Fruit fly (Drosophila melanogaster) whole organism, prepupa: ENCODE measurements around the gene Npc2e.

Experiments
- CG10631 ChIP-seq: fragments of 200-800 bp; sonication (Bioruptor generic); optimal IDR thresholded peaks from 2 replicates; lab custom pipeline; 2016; ENCODE audit warnings: missing biosample characterization, missing genetic modification characterization
- CG11294 ChIP-seq: fragments of 200-800 bp; sonication (Bioruptor generic); IDR thresholded peaks from 2 replicates; pipeline ENCODE4 v1.3.6; 2022; ENCODE audit warnings: missing biosample characterization, missing genetic modification characterization
- CG11762 ChIP-seq: fragments of 200-800 bp; sonication (Bioruptor generic); optimal IDR thresholded peaks from 3 replicates; lab custom pipeline; 2016; ENCODE audit warnings: missing biosample characterization, missing genetic modification characterization; ENCODE audit not compliant: insufficient read depth
- CG11902 ChIP-seq: fragments of 200-800 bp; sonication (Bioruptor generic); optimal IDR thresholded peaks from 3 replicates; lab custom pipeline; 2016; ENCODE audit warnings: missing biosample characterization, missing genetic modification characterization
- CG15336 ChIP-seq: fragments of 200-800 bp; sonication (Bioruptor generic); IDR thresholded peaks from 2 replicates; pipeline ENCODE4 v1.3.6; 2022; ENCODE audit warnings: missing biosample characterization, missing genetic modification characterization
- CG1621 ChIP-seq: fragments of 200-800 bp; sonication (Bioruptor generic); optimal IDR thresholded peaks from 3 replicates; lab custom pipeline; 2018; ENCODE audit warnings: missing biosample characterization, mild to moderate bottlenecking, missing genetic modification characterization
- CG3032 ChIP-seq: fragments of 200-800 bp; optimal IDR thresholded peaks from 2 replicates; lab custom pipeline; 2019; ENCODE audit warnings: missing biosample characterization, mild to moderate bottlenecking, missing genetic modification characterization, moderate library complexity
- CG31627 ChIP-seq: fragments of 200-800 bp; sonication (Bioruptor generic); optimal IDR thresholded peaks from 3 replicates; lab custom pipeline; 2016; ENCODE audit warnings: missing biosample characterization, missing genetic modification characterization
- CG32006 ChIP-seq: fragments of 200-800 bp; sonication (Bioruptor generic); optimal IDR thresholded peaks from 3 replicates; lab custom pipeline; 2017; ENCODE audit warnings: missing biosample characterization, mild to moderate bottlenecking, missing genetic modification characterization
- CG34406 ChIP-seq: fragments of 200-800 bp; sonication (Bioruptor generic); optimal IDR thresholded peaks from 3 replicates; lab custom pipeline; 2016; ENCODE audit warnings: missing biosample characterization, missing genetic modification characterization
- CG3919 ChIP-seq: fragments of 200-800 bp; sonication (Bioruptor generic); optimal IDR thresholded peaks from 3 replicates; lab custom pipeline; 2016; ENCODE audit warnings: missing biosample characterization, missing genetic modification characterization
- CG4318 ChIP-seq: fragments of 200-800 bp; sonication (Bioruptor generic); optimal IDR thresholded peaks from 3 replicates; lab custom pipeline; 2017; ENCODE audit warnings: missing biosample characterization, mild to moderate bottlenecking, missing genetic modification characterization
- CG6163 ChIP-seq: fragments of 200-800 bp; sonication (Bioruptor generic); IDR thresholded peaks from 3 replicates; pipeline ENCODE4 v1.3.6; 2022; ENCODE audit warnings: missing biosample characterization, missing genetic modification characterization
- CG6276 ChIP-seq: fragments of 200-800 bp; sonication (Bioruptor generic); optimal IDR thresholded peaks from 2 replicates; lab custom pipeline; 2017; ENCODE audit warnings: missing biosample characterization, mild to moderate bottlenecking, missing genetic modification characterization
- CG6854 ChIP-seq: fragments of 200-800 bp; sonication (Bioruptor generic); optimal IDR thresholded peaks from 2 replicates; lab custom pipeline; 2017; ENCODE audit warnings: missing biosample characterization, mild to moderate bottlenecking, missing genetic modification characterization
- CG8119 ChIP-seq: fragments of 200-800 bp; sonication (Bioruptor generic); IDR thresholded peaks from 3 replicates; pipeline ENCODE4 v1.3.6; 2022; ENCODE audit warnings: missing biosample characterization, missing genetic modification characterization
- CG8319 ChIP-seq: fragments of 200-800 bp; sonication (Bioruptor generic); optimal IDR thresholded peaks from 3 replicates; lab custom pipeline; 2016; ENCODE audit warnings: missing biosample characterization, missing genetic modification characterization
- CG8632 ChIP-seq: fragments of 200-800 bp; sonication (Bioruptor generic); optimal IDR thresholded peaks from 3 replicates; lab custom pipeline; 2016; ENCODE audit warnings: missing biosample characterization, missing genetic modification characterization
- CG9139 ChIP-seq: fragments of 200-800 bp; sonication (Bioruptor generic); optimal IDR thresholded peaks from 3 replicates; lab custom pipeline; 2017; ENCODE audit warnings: missing biosample characterization, mild to moderate bottlenecking, missing genetic modification characterization
- Eip75B ChIP-seq: fragments of 200-800 bp; sonication (Bioruptor generic); optimal IDR thresholded peaks from 3 replicates; lab custom pipeline; 2016; ENCODE audit warnings: missing biosample characterization, missing genetic modification characterization
- Eip78C ChIP-seq: fragments of 200-800 bp; sonication (Bioruptor generic); peaks from one replicate; lab custom pipeline; 2016; ENCODE audit warnings: missing biosample characterization, missing genetic modification characterization
- Ets21C ChIP-seq: fragments of 200-800 bp; sonication (Bioruptor generic); optimal IDR thresholded peaks from 3 replicates; lab custom pipeline; 2016; ENCODE audit warnings: missing biosample characterization, missing genetic modification characterization
- Gug ChIP-seq: fragments of 200-800 bp; sonication (Bioruptor generic); IDR thresholded peaks from 2 replicates; pipeline ENCODE4 v1.3.6; 2022; ENCODE audit warnings: missing biosample characterization, missing genetic modification characterization
- Hr38 ChIP-seq: sonication (Bioruptor generic); optimal IDR thresholded peaks from 2 replicates; lab custom pipeline; 2016; ENCODE audit warnings: missing biosample characterization, missing genetic modification characterization
- Hr4 ChIP-seq: fragments of 200-800 bp; sonication (Bioruptor generic); optimal IDR thresholded peaks from 3 replicates; lab custom pipeline; 2016; ENCODE audit warnings: missing biosample characterization, missing genetic modification characterization
- Met ChIP-seq: fragments of 200-800 bp; sonication (Bioruptor generic); optimal IDR thresholded peaks from 3 replicates; lab custom pipeline; 2016; ENCODE audit warnings: missing biosample characterization, missing genetic modification characterization
- OdsH ChIP-seq: fragments of 200-800 bp; sonication (Bioruptor generic); optimal IDR thresholded peaks from 3 replicates; lab custom pipeline; 2016; ENCODE audit warnings: missing biosample characterization, missing genetic modification characterization
- Sox102F ChIP-seq: fragments of 200-800 bp; sonication (Bioruptor generic); optimal IDR thresholded peaks from 2 replicates; lab custom pipeline; 2016; ENCODE audit warnings: missing biosample characterization, mild to moderate bottlenecking, missing genetic modification characterization
- Sox14 ChIP-seq: fragments of 200-800 bp; sonication (Bioruptor generic); optimal IDR thresholded peaks from 3 replicates; lab custom pipeline; 2016; ENCODE audit warnings: missing biosample characterization, missing genetic modification characterization
- Sox15 ChIP-seq: fragments of 200-800 bp; sonication (Bioruptor generic); optimal IDR thresholded peaks from 3 replicates; lab custom pipeline; 2016; ENCODE audit warnings: missing biosample characterization, missing genetic modification characterization
- dac ChIP-seq: fragments of 200-800 bp; sonication (Bioruptor generic); optimal IDR thresholded peaks from 2 replicates; lab custom pipeline; 2017; ENCODE audit warnings: missing biosample characterization, mild to moderate bottlenecking, missing genetic modification characterization
- dsx ChIP-seq: fragments of 200-800 bp; optimal IDR thresholded peaks from 3 replicates; lab custom pipeline; 2019; ENCODE audit warnings: missing biosample characterization, mild to moderate bottlenecking, missing genetic modification characterization, moderate library complexity; ENCODE audit not compliant: poor library complexity, severe bottlenecking
- eg ChIP-seq: fragments of 200-800 bp; sonication (Bioruptor generic); IDR thresholded peaks from 3 replicates; pipeline ENCODE4 v1.3.6; 2022; ENCODE audit warnings: missing biosample characterization, missing genetic modification characterization
- fd85E ChIP-seq: fragments of 200-800 bp; sonication (Bioruptor generic); optimal IDR thresholded peaks from 3 replicates; lab custom pipeline; 2016; ENCODE audit warnings: missing biosample characterization, missing genetic modification characterization
- lz ChIP-seq: fragments of 200-800 bp; sonication (Bioruptor generic); optimal IDR thresholded peaks from 3 replicates; lab custom pipeline; 2016; ENCODE audit warnings: missing biosample characterization, missing genetic modification characterization
- net ChIP-seq: fragments of 200-800 bp; sonication (Bioruptor generic); optimal IDR thresholded peaks from 3 replicates; lab custom pipeline; 2016; ENCODE audit warnings: missing biosample characterization, missing genetic modification characterization
- pdm3 ChIP-seq: fragments of 200-800 bp; sonication (Bioruptor generic); optimal IDR thresholded peaks from 3 replicates; lab custom pipeline; 2016; ENCODE audit warnings: missing biosample characterization, missing genetic modification characterization
- ss ChIP-seq, 2 experiments: fragments of 200-800 bp; sonication (Bioruptor generic); optimal IDR thresholded peaks; 2 replicates in 1 of 2; 3 replicates in 1 of 2; lab custom pipeline; 2017 to 2018; ENCODE audit warnings: mild to moderate bottlenecking in 2 of 2, missing biosample characterization in 2 of 2, missing genetic modification characterization in 2 of 2, moderate library complexity in 1 of 2
- svp ChIP-seq: fragments of 200-800 bp; sonication (Bioruptor generic); peaks from one replicate; lab custom pipeline; 2016; ENCODE audit warnings: missing biosample characterization, missing genetic modification characterization
- topi ChIP-seq: fragments of 200-800 bp; sonication (Bioruptor generic); optimal IDR thresholded peaks from 3 replicates; lab custom pipeline; 2016; ENCODE audit warnings: missing biosample characterization, missing genetic modification characterization

Gene Npc2e

dm6 chr3R:10028378-10028777, 24.8 kb upstream of the Npc2e start:
- TF ChIP-seq pdm3: no peak
- TF ChIP-seq OdsH: peak; percentile 8
- TF ChIP-seq Sox15 (GFP tag; lab: Kevin White, UChicago): no peak
- no peak for TF ChIP-seq CG11902
- no peak for TF ChIP-seq CG9139 (GFP tag; lab: Kevin White, UChicago)
- no peak for TF ChIP-seq CG6854 (GFP tag; lab: Kevin White, UChicago)
- peak; percentile 59 for TF ChIP-seq CG32006 (GFP tag; lab: Kevin White, UChicago)
- TF ChIP-seq Hr4 (GFP tag; lab: Kevin White, UChicago): peak; percentile 54
- peak; percentile 68 for TF ChIP-seq CG15336
- TF ChIP-seq CG10631 (GFP tag; lab: Kevin White, UChicago): no peak
- TF ChIP-seq Eip78C (GFP tag; lab: Kevin White, UChicago): peak; percentile 23
- peak; percentile 42; the same call in 1 of the 3 replicates for TF ChIP-seq eg (GFP tag; lab: Robert Waterston, UW)
- peak; percentile 59 for TF ChIP-seq CG6276 (GFP tag; lab: Kevin White, UChicago)
- TF ChIP-seq CG8119 (GFP tag; lab: Robert Waterston, UW): no peak; the same call in 1 of the 3 replicates
- TF ChIP-seq dac (GFP tag; lab: Kevin White, UChicago): peak; percentile 33
- TF ChIP-seq topi: no peak
- TF ChIP-seq CG11294 (GFP tag; lab: Robert Waterston, UW): no peak
- no peak for TF ChIP-seq Met (GFP tag; lab: Kevin White, UChicago)
- no peak for TF ChIP-seq Ets21C (GFP tag; lab: Kevin White, UChicago)

dm6 chr3R:10031480-10031879, 21.7 kb upstream of the Npc2e start:
- no peak for TF ChIP-seq CG1621
- no peak for TF ChIP-seq CG11762 (GFP tag; lab: Kevin White, UChicago)
- no peak for TF ChIP-seq fd85E (GFP tag; lab: Kevin White, UChicago)
- TF ChIP-seq dsx: no peak
- TF ChIP-seq CG9139 (GFP tag; lab: Kevin White, UChicago): no peak
- TF ChIP-seq CG4318 (GFP tag; lab: Kevin White, UChicago): no peak
- TF ChIP-seq CG31627 (GFP tag; lab: Kevin White, UChicago): no peak
- no peak for TF ChIP-seq CG3032 (tag; lab: Kevin White, UChicago)

- TF ChIP-seq ss (GFP tag; optimal IDR thresholded peaks at IDR 0.05; lab: Kevin White, UChicago) (no peak), CG6163 (GFP tag; lab: Robert Waterston, UW) (no peak), CG31627 (GFP tag; lab: Kevin White, UChicago) (no peak), CG32006 (GFP tag; lab: Kevin White, UChicago) (peak; percentile 44), CG3919 (GFP tag; lab: Kevin White, UChicago) (no peak), CG1621 (no peak), Hr38 (GFP tag; lab: Kevin White, UChicago) (no peak), CG34406 (GFP tag; lab: Kevin White, UChicago) (no peak), svp (GFP tag; lab: Kevin White, UChicago) (peak; percentile 60), CG8632 (GFP tag; lab: Kevin White, UChicago) (no peak), CG15336 (0 out of 2 replicates have a peak, but pooled peaks have one; percentile 20), Gug (no peak), eg (GFP tag; lab: Robert Waterston, UW) (no peak), net (GFP tag; lab: Kevin White, UChicago) (no peak), Met (GFP tag; lab: Kevin White, UChicago) (no peak), lz (GFP tag; lab: Kevin White, UChicago) (no peak), Hr4 (GFP tag; lab: Kevin White, UChicago) (peak; percentile 16), Eip78C (GFP tag; lab: Kevin White, UChicago) (peak; percentile 51), topi (no peak), CG6276 (GFP tag; lab: Kevin White, UChicago) (peak; percentile 4), Eip75B (GFP tag; lab: Kevin White, UChicago) (no peak), CG6854 (GFP tag; lab: Kevin White, UChicago) (no peak), CG8319 (GFP tag; lab: Kevin White, UChicago) (no peak), Sox14 (GFP tag; lab: Kevin White, UChicago) (no peak), Sox102F (GFP tag; lab: Kevin White, UChicago) (no peak)
These were observed 20.0 kb upstream of the Npc2e start for dm6 chr3R:10032951-10033720.
